Worm (Caenorhabditis elegans) whole organism, L1 larva: ENCODE data around the gene F43C11.4.

Source experiments
- C04F5.9 ChIP-seq: sonication (generic microtip); optimal IDR thresholded peaks from 2 replicates; lab custom pipeline; 2016; ENCODE audit warnings: missing genetic modification characterization, missing compliant biosample characterization
- alr-1 ChIP-seq: fragments of 200-800 bp; sonication (Bioruptor generic); optimal IDR thresholded peaks from 2 replicates; lab custom pipeline; 2018; ENCODE audit warnings: borderline replicate concordance, mild to moderate bottlenecking, missing genetic modification characterization, missing compliant biosample characterization
- aly-2 ChIP-seq: fragments of 150-350 bp; optimal IDR thresholded peaks from 2 replicates; lab custom pipeline; 2014; ENCODE audit warnings: missing biosample characterization, missing genetic modification characterization
- ceh-63 ChIP-seq: fragments of 200-800 bp; sonication (Bioruptor generic); optimal IDR thresholded peaks from 2 replicates; lab custom pipeline; 2018; ENCODE audit warnings: mild to moderate bottlenecking, missing genetic modification characterization, missing compliant biosample characterization
- ceh-8 ChIP-seq: fragments of 200-800 bp; sonication (Bioruptor generic); optimal IDR thresholded peaks from 2 replicates; lab custom pipeline; 2018; ENCODE audit warnings: mild to moderate bottlenecking, missing genetic modification characterization, moderate library complexity, missing compliant biosample characterization
- ceh-82 ChIP-seq, 3 experiments: fragments of 150-350 bp in 1 of 3; sonication (generic microtip) in 2 of 3; optimal IDR thresholded peaks; 2 replicates each; lab custom pipeline; 2014 to 2017; ENCODE audit warnings: missing biosample characterization in 3 of 3, missing genetic modification characterization in 3 of 3
- dsc-1 ChIP-seq: sonication (generic microtip); optimal IDR thresholded peaks from 2 replicates; lab custom pipeline; 2016; ENCODE audit warnings: mild to moderate bottlenecking, missing genetic modification characterization, missing compliant biosample characterization
- efl-1 ChIP-seq, 4 experiments: fragments of 150-350 bp; optimal IDR thresholded peaks in 3 of 4; peaks in 1 of 4; 1 replicate in 1 of 4; 2 replicates in 3 of 4; lab custom pipeline; 2014; ENCODE audit warnings: missing biosample characterization in 2 of 4, missing genetic modification characterization in 2 of 4, missing genetic modification reagents in 2 of 4
- egl-27 ChIP-seq, 2 experiments: fragments of 150-350 bp in 1 of 2; sonication (generic microtip); optimal IDR thresholded peaks; 3 replicates each; lab custom pipeline; 2017 to 2018; ENCODE audit warnings: missing biosample characterization in 2 of 2, missing genetic modification characterization in 2 of 2, missing genetic modification reagents in 2 of 2
- elt-2 ChIP-seq: sonication (generic microtip); optimal IDR thresholded peaks from 2 replicates; lab custom pipeline; 2016; ENCODE audit warnings: missing genetic modification characterization, mild to moderate bottlenecking, inconsistent platforms, missing compliant biosample characterization, missing genetic modification reagents
- ets-5 ChIP-seq: fragments of 200-800 bp; sonication (Bioruptor generic); IDR thresholded peaks from 2 replicates; pipeline ENCODE4 v1.3.6; 2022; ENCODE audit warnings: missing genetic modification characterization, missing compliant biosample characterization
- fkh-4 ChIP-seq: sonication (generic microtip); optimal IDR thresholded peaks from 2 replicates; lab custom pipeline; 2016; ENCODE audit warnings: missing compliant biosample characterization, missing genetic modification characterization, borderline replicate concordance
- fkh-8 ChIP-seq: sonication (generic microtip); optimal IDR thresholded peaks from 2 replicates; lab custom pipeline; 2016; ENCODE audit warnings: mild to moderate bottlenecking, missing genetic modification characterization, missing compliant biosample characterization
- grh-1 ChIP-seq: fragments of 200-800 bp; sonication (Bioruptor generic); IDR thresholded peaks from 2 replicates; pipeline ENCODE4 v1.3.6; 2022; ENCODE audit warnings: missing genetic modification reagents, missing genetic modification characterization, missing compliant biosample characterization
- hpl-2 ChIP-seq: fragments of 150-350 bp; optimal IDR thresholded peaks from 2 replicates; lab custom pipeline; 2014; ENCODE audit warnings: missing biosample characterization, missing genetic modification reagents, missing genetic modification characterization
- irx-1 ChIP-seq: sonication (generic microtip); optimal IDR thresholded peaks from 2 replicates; lab custom pipeline; 2016; ENCODE audit warnings: missing genetic modification characterization, missing compliant biosample characterization
- isw-1 ChIP-seq: fragments of 200-800 bp; sonication (Bioruptor generic); IDR thresholded peaks from 2 replicates; pipeline ENCODE4 v1.3.6; 2022; ENCODE audit warnings: missing genetic modification characterization, missing compliant biosample characterization
- lin-14 ChIP-seq: fragments of 200-800 bp; sonication (Bioruptor generic); optimal IDR thresholded peaks from 2 replicates; lab custom pipeline; 2018; ENCODE audit warnings: mild to moderate bottlenecking, missing genetic modification characterization, moderate library complexity, missing compliant biosample characterization
- lin-35 ChIP-seq, 2 experiments: fragments of 150-350 bp; optimal IDR thresholded peaks; 2 replicates each; lab custom pipeline; 2014; ENCODE audit warnings: missing biosample characterization in 2 of 2, missing genetic modification characterization in 2 of 2, missing genetic modification reagents in 2 of 2
- lin-39 ChIP-seq: fragments of 150-350 bp; optimal IDR thresholded peaks from 2 replicates; lab custom pipeline; 2014; ENCODE audit warnings: missing biosample characterization, missing genetic modification reagents, missing genetic modification characterization
- mef-2 ChIP-seq: fragments of 150-350 bp; optimal IDR thresholded peaks from 2 replicates; lab custom pipeline; 2014; ENCODE audit warnings: missing biosample characterization, missing genetic modification characterization
- nhr-19 ChIP-seq: fragments of 200-800 bp; sonication (Bioruptor generic); conservative IDR thresholded peaks from 2 replicates; pipeline ENCODE4 v1.3.6; 2022; ENCODE audit warnings: missing genetic modification characterization, missing compliant biosample characterization
- nhr-20 ChIP-seq: sonication (generic microtip); optimal IDR thresholded peaks from 2 replicates; lab custom pipeline; 2016; ENCODE audit warnings: mild to moderate bottlenecking, missing genetic modification characterization, missing compliant biosample characterization
- nhr-237 ChIP-seq: fragments of 150-350 bp; optimal IDR thresholded peaks from 2 replicates; lab custom pipeline; 2014; ENCODE audit warnings: missing biosample characterization, missing genetic modification characterization
- nhr-47 ChIP-seq: sonication (generic microtip); optimal IDR thresholded peaks from 2 replicates; lab custom pipeline; 2016; ENCODE audit warnings: mild to moderate bottlenecking, missing genetic modification characterization, moderate library complexity, missing compliant biosample characterization
- nhr-71 ChIP-seq: sonication (generic microtip); optimal IDR thresholded peaks from 2 replicates; lab custom pipeline; 2016; ENCODE audit warnings: mild to moderate bottlenecking, missing genetic modification characterization, moderate library complexity, missing compliant biosample characterization
- nhr-76 ChIP-seq: sonication (generic microtip); optimal IDR thresholded peaks from 2 replicates; lab custom pipeline; 2017; ENCODE audit warnings: missing biosample characterization, missing genetic modification characterization
- nhr-84 ChIP-seq: sonication (generic microtip); optimal IDR thresholded peaks from 2 replicates; lab custom pipeline; 2017; ENCODE audit warnings: missing biosample characterization, missing genetic modification characterization
- nhr-85 ChIP-seq: sonication (generic microtip); peaks from one replicate; lab custom pipeline; 2016; ENCODE audit warnings: missing genetic modification characterization, inconsistent platforms, missing compliant biosample characterization
- pag-3 ChIP-seq: sonication (generic microtip); optimal IDR thresholded peaks from 2 replicates; lab custom pipeline; 2017; ENCODE audit warnings: missing genetic modification characterization, mild to moderate bottlenecking, missing compliant biosample characterization, antibody characterized with exemption, borderline replicate concordance; ENCODE audit not compliant: insufficient read depth
- pax-3 ChIP-seq: fragments of 200-800 bp; sonication (Bioruptor generic); optimal IDR thresholded peaks from 2 replicates; lab custom pipeline; 2018; ENCODE audit warnings: mild to moderate bottlenecking, missing genetic modification characterization, moderate library complexity, missing compliant biosample characterization
- rnt-1 ChIP-seq: sonication (generic microtip); optimal IDR thresholded peaks from 2 replicates; lab custom pipeline; 2016; ENCODE audit warnings: mild to moderate bottlenecking, missing genetic modification characterization, moderate library complexity, missing compliant biosample characterization
- snpc-4 ChIP-seq: fragments of 150-350 bp; optimal IDR thresholded peaks from 2 replicates; lab custom pipeline; 2014; ENCODE audit warnings: missing biosample characterization, missing genetic modification characterization
- sox-4 ChIP-seq: sonication (generic microtip); optimal IDR thresholded peaks from 2 replicates; lab custom pipeline; 2016; ENCODE audit warnings: missing genetic modification characterization, missing compliant biosample characterization
- tlp-1 ChIP-seq: fragments of 150-350 bp; optimal IDR thresholded peaks from 2 replicates; lab custom pipeline; 2014; ENCODE audit warnings: missing biosample characterization, missing genetic modification characterization
- unc-98 ChIP-seq: fragments of 200-800 bp; sonication (Bioruptor generic); IDR thresholded peaks from 2 replicates; pipeline ENCODE4 v1.3.6; 2022; ENCODE audit warnings: missing genetic modification characterization, missing compliant biosample characterization
- xbp-1 ChIP-seq: sonication (generic microtip); optimal IDR thresholded peaks from 2 replicates; lab custom pipeline; 2016; ENCODE audit warnings: missing genetic modification characterization, missing compliant biosample characterization
- ztf-11 ChIP-seq, 2 experiments: sonication (generic microtip); optimal IDR thresholded peaks; 2 replicates each; lab custom pipeline; 2016 to 2017; ENCODE audit warnings: missing genetic modification characterization in 2 of 2, missing biosample characterization in 1 of 2, missing compliant biosample characterization in 1 of 2

F43C11.4 gene

ce11 chrII:2368956-2369355, 22.2 kb downstream of the F43C11.4 start, which contains the start of gene hpo-25:
TSS of gene hpo-25 (plus strand) at chrII:2369256.
- no peak for TF ChIP-seq lin-39 (tag; lab: Kevin White, UChicago)
- no peak for TF ChIP-seq nhr-84
- no peak for TF ChIP-seq ztf-11 (tag; optimal IDR thresholded peaks at IDR 0.05; lab: Kevin White, UChicago)
- no peak for TF ChIP-seq pax-3 (tag; lab: Kevin White, UChicago)
- no peak for TF ChIP-seq fkh-8 (tag; lab: Kevin White, UChicago)
- no peak for TF ChIP-seq ets-5 (GFP tag; lab: Robert Waterston, UW)
- TF ChIP-seq C04F5.9, result no peak
- TF ChIP-seq nhr-47 (tag; lab: Kevin White, UChicago), result no peak
- TF ChIP-seq grh-1, result no peak
- TF ChIP-seq fkh-4 (tag; lab: Kevin White, UChicago), result no peak
- TF ChIP-seq egl-27 (tag; optimal IDR thresholded peaks at IDR 0.05; lab: Kevin White, UChicago), result no peak
- no peak for TF ChIP-seq tlp-1 (tag; lab: Kevin White, UChicago)
- no peak for TF ChIP-seq unc-98 (GFP tag; lab: Robert Waterston, UW)
- no peak for TF ChIP-seq isw-1 (GFP tag; lab: Robert Waterston, UW)

ce11 chrII:2372090-2372489, 25.3 kb downstream of the F43C11.4 start, which contains the start of gene F16G10.3:
TSS of gene F16G10.3 (plus strand) at chrII:2372390.
- TF ChIP-seq fkh-4 (tag; lab: Kevin White, UChicago) (no peak), efl-1 (optimal IDR thresholded peaks at IDR 0.05; lab: Kevin White, UChicago) (no peak), efl-1 (GFP tag; optimal IDR thresholded peaks at IDR 0.05 in 1 of 2; lab: Kevin White, UChicago) (peak in 1 of 2 experiments; percentile 27), nhr-71 (tag; lab: Kevin White, UChicago) (no peak), ets-5 (GFP tag; lab: Robert Waterston, UW) (no peak), snpc-4 (no peak), nhr-19 (GFP tag; lab: Robert Waterston, UW) (no peak), irx-1 (tag; lab: Kevin White, UChicago) (no peak), hpl-2 (no peak)

- TF ChIP-seq lin-35 (GFP tag; optimal IDR thresholded peaks at IDR 0.05; lab: Kevin White, UChicago), result no peak
- no peak for TF ChIP-seq mef-2 (tag; lab: Kevin White, UChicago)
- no peak for TF ChIP-seq ceh-63 (GFP tag; lab: Kevin White, UChicago)
- no peak for TF ChIP-seq lin-14 (GFP tag; lab: Kevin White, UChicago)
- no peak for TF ChIP-seq isw-1 (GFP tag; lab: Robert Waterston, UW)
- no peak for TF ChIP-seq rnt-1 (tag; lab: Kevin White, UChicago)
- no peak for TF ChIP-seq xbp-1 (tag; lab: Kevin White, UChicago)
- no peak for TF ChIP-seq sox-4 (tag; lab: Kevin White, UChicago)
- TF ChIP-seq fkh-4 (tag; lab: Kevin White, UChicago), result no peak
- no peak for TF ChIP-seq dsc-1 (tag; lab: Kevin White, UChicago)
- no peak for TF ChIP-seq alr-1 (tag; lab: Kevin White, UChicago)
- TF ChIP-seq pag-3, result no peak
- TF ChIP-seq aly-2 (tag; lab: Kevin White, UChicago), result no peak
- no peak for TF ChIP-seq elt-2 (tag; lab: Kevin White, UChicago)
- no peak for TF ChIP-seq ceh-82 (tag; optimal IDR thresholded peaks at IDR 0.05; lab: Kevin White, UChicago)
- no peak for TF ChIP-seq nhr-85 (tag; lab: Kevin White, UChicago)
These were observed 28.2 kb downstream of the F43C11.4 start, which contains the start of gene F16G10.2 for ce11 chrII:2374973-2375372. TSS of gene F16G10.2 (plus strand) at chrII:2375273.

- TF ChIP-seq nhr-76 (tag; lab: Kevin White, UChicago) (no peak), nhr-20 (tag; lab: Kevin White, UChicago) (no peak), nhr-237 (no peak), ceh-8 (GFP tag; lab: Kevin White, UChicago) (no peak), dsc-1 (tag; lab: Kevin White, UChicago) (no peak)
- TF ChIP-seq, all 84 proteins: peak for 0
These were observed 31.0 kb downstream of the F43C11.4 start, which contains the start of gene F16G10.6 for ce11 chrII:2377751-2378150. TSS of gene F16G10.6 (minus strand) at chrII:2377851.
